Worm (Caenorhabditis elegans) whole organism, L4 larva: ENCODE results near the gene bet-2.
A peak's percentile ranks its signal among the peaks of the same experiment; 100 is the strongest.

ENCODE experiments used
- D1046.2 ChIP-seq: fragments of 200-800 bp; sonication (Bioruptor generic); IDR thresholded peaks from 2 replicates; pipeline ENCODE4 v1.3.6; 2022; ENCODE audit warnings: missing genetic modification characterization, missing compliant biosample characterization
- Y75B8A.6 ChIP-seq: fragments of 200-800 bp; sonication (Bioruptor generic); IDR thresholded peaks from 2 replicates; pipeline ENCODE4 v1.3.6; 2022; ENCODE audit warnings: missing genetic modification reagents, missing genetic modification characterization, missing compliant biosample characterization
- nhr-76 ChIP-seq: fragments of 150-350 bp; optimal IDR thresholded peaks from 2 replicates; lab custom pipeline; 2014; ENCODE audit warnings: missing biosample characterization, missing genetic modification characterization
- unc-130 ChIP-seq: sonication (generic microtip); optimal IDR thresholded peaks from 2 replicates; lab custom pipeline; 2016; ENCODE audit warnings: missing genetic modification reagents, missing genetic modification characterization, missing compliant biosample characterization

- TF ChIP-seq Y75B8A.6 (GFP tag; lab: Robert Waterston, UW) (no peak), unc-130 (GFP tag; lab: Kevin White, UChicago) (no peak), nhr-76 (tag; lab: Kevin White, UChicago) (no peak), D1046.2 (GFP tag; lab: Robert Waterston, UW) (0 out of 2 replicates have a peak, but pooled peaks have one; percentile 8)
These were observed 506 bp upstream of the bet-2 start for ce11 chrX:10568385-10569149.
